Fruit fly (Drosophila melanogaster) whole organism: ENCODE results near the gene pyd.
A peak's percentile ranks its signal among the peaks of the same experiment; 100 is the strongest.

Experiments
- CG8478 ChIP-seq: fragments of >200 bp; optimal IDR thresholded peaks from 2 replicates; lab custom pipeline; 2018; ENCODE audit warnings: inconsistent platforms
- Dll ChIP-seq: fragments of >200 bp; optimal IDR thresholded peaks from 2 replicates; lab custom pipeline; 2017
- EcR ChIP-seq, 2 experiments: fragments of >200 bp; optimal IDR thresholded peaks; 2 replicates each; lab custom pipeline; 2017; ENCODE audit warnings: missing biosample characterization in 2 of 2, missing genetic modification characterization in 2 of 2, missing genetic modification reagents in 2 of 2
- pan ChIP-seq: fragments of >200 bp; optimal IDR thresholded peaks from 2 replicates; lab custom pipeline; 2017
- psq ChIP-seq: fragments of >200 bp; optimal IDR thresholded peaks from 2 replicates; lab custom pipeline; 2017
- usp ChIP-seq: fragments of >200 bp; optimal IDR thresholded peaks from 2 replicates; lab custom pipeline; 2017; ENCODE audit warnings: missing biosample characterization, missing genetic modification characterization, mixed read lengths

pyd gene

DNA sequence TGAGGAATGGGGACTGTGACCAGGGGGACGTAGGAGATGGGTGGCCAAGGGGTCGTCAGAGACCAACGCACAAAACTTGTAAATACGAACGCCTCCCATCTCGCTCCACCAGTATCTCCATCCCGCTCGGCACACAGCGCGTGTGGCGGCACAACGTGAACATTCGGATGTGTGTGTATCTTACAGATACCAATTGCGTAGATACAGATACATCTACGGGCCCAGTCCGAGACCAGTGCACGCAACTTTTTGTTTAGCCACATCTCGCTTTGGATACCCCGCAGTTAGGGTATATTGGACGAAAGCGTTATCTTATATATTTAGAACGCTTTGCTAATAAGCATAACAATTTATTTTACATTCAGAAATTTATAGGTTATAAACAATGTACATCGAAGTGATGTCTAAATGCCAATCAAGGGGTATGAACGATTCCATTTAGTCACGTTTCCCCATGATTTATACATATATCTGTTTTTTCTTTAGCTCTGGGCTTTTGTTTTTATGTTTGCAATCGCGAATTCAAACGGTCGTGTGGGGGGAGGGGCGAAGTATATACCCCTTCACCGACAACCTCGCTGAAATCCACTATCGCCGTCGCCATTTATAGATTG, 120.3 kb downstream of the pyd start:
- TF ChIP-seq pan (lab: Kevin White, UChicago): peak; percentile 94
- TF ChIP-seq Dll (lab: Kevin White, UChicago): no peak
- TF ChIP-seq EcR (GFP tag; optimal IDR thresholded peaks at IDR 0.05; lab: Kevin White, UChicago): peak in 1 of 2 experiments; percentile 21

- TF ChIP-seq pan (lab: Kevin White, UChicago) (no peak), EcR (GFP tag; optimal IDR thresholded peaks at IDR 0.05; lab: Kevin White, UChicago) (no peak), psq (lab: Kevin White, UChicago) (no peak), Dll (lab: Kevin White, UChicago) (no peak), CG8478 (no peak), usp (GFP tag; lab: Kevin White, UChicago) (no peak)
Measured at dm6 chr3R:8810397-8811184, 121.1 kb downstream of the pyd start.

dm6 chr3R:8809712-8810111, 122.0 kb downstream of the pyd start:
- TF ChIP-seq pan (lab: Kevin White, UChicago): no peak
- TF ChIP-seq EcR (GFP tag; optimal IDR thresholded peaks at IDR 0.05; lab: Kevin White, UChicago): no peak
- no peak for TF ChIP-seq psq (lab: Kevin White, UChicago)
- TF ChIP-seq Dll (lab: Kevin White, UChicago): no peak
- no peak for TF ChIP-seq CG8478
- no peak for TF ChIP-seq usp (GFP tag; lab: Kevin White, UChicago)

DNA sequence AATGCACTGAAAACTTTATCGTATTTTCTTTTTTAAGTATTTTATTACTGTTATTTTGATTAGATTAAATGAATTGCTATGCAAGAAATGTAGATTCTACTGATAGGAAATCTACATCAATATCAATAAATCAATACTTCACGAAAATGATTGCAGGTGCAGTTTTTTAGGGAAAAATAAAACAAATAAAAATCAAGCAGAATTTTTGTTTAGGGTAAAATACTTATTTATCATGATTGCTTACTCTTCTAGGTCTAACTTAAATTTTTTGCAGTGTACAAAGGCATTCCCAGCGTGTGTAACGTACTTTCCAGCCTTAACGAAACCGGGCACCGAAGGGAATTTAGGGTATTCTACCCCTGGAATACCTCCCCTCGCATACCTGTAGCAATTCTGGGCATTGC, 123.2 kb downstream of the pyd start:
- TF ChIP-seq pan (lab: Kevin White, UChicago) (no peak), EcR (GFP tag; optimal IDR thresholded peaks at IDR 0.05; lab: Kevin White, UChicago) (no peak), usp (GFP tag; lab: Kevin White, UChicago) (no peak), Dll (lab: Kevin White, UChicago) (no peak), CG8478 (no peak), psq (lab: Kevin White, UChicago) (no peak)

- no peak for TF ChIP-seq pan (lab: Kevin White, UChicago)
- TF ChIP-seq usp (GFP tag; lab: Kevin White, UChicago): no peak
- no peak for TF ChIP-seq CG8478
- TF ChIP-seq Dll (lab: Kevin White, UChicago): no peak
Measured at dm6 chr3R:8807831-8808517, 123.7 kb downstream of the pyd start.

dm6 chr3R:8807048-8807447, 124.6 kb downstream of the pyd start:
- TF ChIP-seq CG8478: no peak
- TF ChIP-seq EcR (GFP tag; optimal IDR thresholded peaks at IDR 0.05; lab: Kevin White, UChicago): no peak
- no peak for TF ChIP-seq psq (lab: Kevin White, UChicago)
- TF ChIP-seq Dll (lab: Kevin White, UChicago): no peak
- TF ChIP-seq usp (GFP tag; lab: Kevin White, UChicago): no peak
- no peak for TF ChIP-seq pan (lab: Kevin White, UChicago)

dm6 chr3R:8806638-8807037, 125.1 kb downstream of the pyd start:
- TF ChIP-seq EcR (GFP tag; optimal IDR thresholded peaks at IDR 0.05; lab: Kevin White, UChicago) (no peak), CG8478 (no peak), usp (GFP tag; lab: Kevin White, UChicago) (no peak), pan (lab: Kevin White, UChicago) (no peak), Dll (lab: Kevin White, UChicago) (no peak), psq (lab: Kevin White, UChicago) (no peak)

DNA sequence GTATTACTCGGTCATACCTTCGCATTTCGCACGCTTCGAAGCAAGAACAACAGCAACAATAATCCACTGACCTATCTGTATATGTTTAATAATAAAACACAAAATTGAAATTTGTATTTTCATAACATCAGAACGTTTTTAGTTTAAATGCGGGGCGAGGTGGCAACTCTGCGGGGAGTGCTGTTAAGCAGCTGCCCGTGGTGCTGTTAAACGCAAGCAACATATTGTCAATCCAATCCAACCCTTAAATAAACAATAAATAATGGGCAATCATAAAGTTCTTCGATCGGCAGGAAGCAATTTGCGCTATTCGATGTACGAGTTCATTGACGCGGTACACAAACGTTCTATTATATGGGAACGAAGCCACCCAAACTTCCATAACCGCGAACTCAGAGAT, 125.6 kb downstream of the pyd start, which contains the start of gene hng2:
TSS of gene hng2 (plus strand) at position 219 of the 400 bp plus-strand sequence.
- TF ChIP-seq psq (lab: Kevin White, UChicago) (no peak), usp (GFP tag; lab: Kevin White, UChicago) (no peak), EcR (GFP tag; optimal IDR thresholded peaks at IDR 0.05; lab: Kevin White, UChicago) (no peak), CG8478 (no peak), Dll (lab: Kevin White, UChicago) (no peak), pan (lab: Kevin White, UChicago) (no peak)

DNA sequence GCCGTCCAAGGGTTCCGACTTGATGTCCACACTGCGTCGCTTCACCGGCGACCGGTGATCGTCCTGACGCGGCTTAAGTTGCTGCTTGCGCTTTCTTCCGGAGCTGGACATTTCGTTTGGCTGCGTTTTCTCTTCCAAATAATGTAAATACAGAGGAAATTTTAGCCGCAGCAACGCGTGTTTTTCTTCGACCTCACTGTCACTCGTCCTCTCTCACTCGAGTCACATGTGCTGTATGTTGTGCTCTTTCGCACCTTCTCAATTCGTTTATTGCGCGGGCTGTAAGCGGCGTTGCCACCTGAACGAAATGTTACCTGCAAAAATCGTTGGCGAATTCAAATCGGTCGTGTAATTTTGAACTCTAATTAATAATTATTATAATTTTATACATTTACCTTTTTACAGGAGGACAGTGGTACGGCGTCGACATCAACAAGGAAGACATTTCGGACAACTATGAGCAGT, 126.3 kb downstream of the pyd start, which contains the start of gene CG9839:
TSS of gene CG9839 (minus strand) at position 415 of the 465 bp plus-strand sequence.
- no peak for TF ChIP-seq Dll (lab: Kevin White, UChicago)
- TF ChIP-seq usp (GFP tag; lab: Kevin White, UChicago): no peak
- TF ChIP-seq pan (lab: Kevin White, UChicago): no peak
- TF ChIP-seq psq (lab: Kevin White, UChicago): no peak
- no peak for TF ChIP-seq CG8478
- TF ChIP-seq EcR (GFP tag; optimal IDR thresholded peaks at IDR 0.05; lab: Kevin White, UChicago): no peak

DNA sequence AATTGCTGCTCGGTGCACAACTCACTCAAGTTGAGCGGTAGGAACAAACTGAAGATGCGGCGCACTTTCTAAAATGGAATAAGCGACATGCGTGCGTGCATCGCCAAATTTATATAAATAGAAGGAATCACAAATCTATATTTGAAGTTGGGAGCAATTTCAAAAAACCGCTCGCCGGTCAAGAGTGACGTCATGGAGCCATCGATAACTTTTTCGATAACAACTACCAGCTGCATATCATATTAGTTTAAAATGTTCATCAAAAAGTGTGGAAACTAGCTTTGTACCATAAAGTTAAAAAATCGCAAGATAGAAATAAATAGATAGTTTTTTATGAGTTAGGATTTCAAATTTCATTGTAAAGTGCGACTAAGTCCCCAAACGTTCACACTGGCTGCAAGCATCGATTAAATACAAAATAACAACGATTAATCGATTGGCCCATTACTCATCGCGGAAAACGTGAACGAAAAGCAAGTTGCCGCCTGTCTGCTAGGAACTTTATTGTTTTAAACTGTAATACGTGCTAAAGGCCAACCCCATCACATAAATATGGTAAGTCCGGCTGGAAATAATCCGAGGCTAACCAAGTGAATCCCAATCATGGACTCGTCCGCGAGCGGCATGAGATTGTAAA, 130.5 kb downstream of the pyd start, which contains the start of the genes Pif1A, Pif1B and CCT7:
TSS of gene Pif1A (minus strand) at position 51 of the 637 bp plus-strand sequence.
TSS of gene Pif1B (minus strand) at position 51 of the 637 bp plus-strand sequence.
TSS of gene CCT7 (plus strand) at position 439 of the 637 bp plus-strand sequence.
- no peak for TF ChIP-seq Dll (lab: Kevin White, UChicago)
- TF ChIP-seq CG8478: no peak
- no peak for TF ChIP-seq EcR (GFP tag; optimal IDR thresholded peaks at IDR 0.05; lab: Kevin White, UChicago)
- TF ChIP-seq pan (lab: Kevin White, UChicago): no peak
- TF ChIP-seq usp (GFP tag; lab: Kevin White, UChicago): no peak
- TF ChIP-seq psq (lab: Kevin White, UChicago): no peak
